Worm (Caenorhabditis elegans) whole organism, young adult: ENCODE measurements around the gene F45E1.2.
A peak's percentile ranks its signal among the peaks of the same experiment; 100 is the strongest.

Experiments used
- B0261.1 ChIP-seq: sonication (generic microtip); optimal IDR thresholded peaks from 2 replicates; lab custom pipeline; 2016; ENCODE audit warnings: mild to moderate bottlenecking, missing genetic modification characterization, moderate library complexity, missing compliant biosample characterization
- B0336.3 ChIP-seq: fragments of 200-800 bp; sonication (Bioruptor generic); IDR thresholded peaks from 2 replicates; pipeline ENCODE4 v1.3.6; 2022; ENCODE audit warnings: missing genetic modification characterization, missing compliant biosample characterization
- C17E4.6 ChIP-seq: fragments of 200-800 bp; sonication (Bioruptor generic); IDR thresholded peaks from 2 replicates; pipeline ENCODE4 v1.3.6; 2022; ENCODE audit warnings: missing genetic modification reagents, missing genetic modification characterization, missing compliant biosample characterization
- D2030.7 ChIP-seq: fragments of 200-800 bp; sonication (Bioruptor generic); IDR thresholded peaks from 2 replicates; pipeline ENCODE4 v1.3.6; 2022; ENCODE audit warnings: missing genetic modification reagents, missing genetic modification characterization, missing compliant biosample characterization
- F10E7.11 ChIP-seq: sonication (generic microtip); optimal IDR thresholded peaks from 2 replicates; lab custom pipeline; 2017; ENCODE audit warnings: mild to moderate bottlenecking, missing genetic modification characterization, moderate library complexity, missing compliant biosample characterization
- F49E8.2 ChIP-seq: sonication (generic microtip); optimal IDR thresholded peaks from 3 replicates; lab custom pipeline; 2017; ENCODE audit warnings: missing genetic modification characterization, mild to moderate bottlenecking, missing compliant biosample characterization, antibody characterized with exemption, moderate library complexity; ENCODE audit not compliant: insufficient read depth
- F57A8.1 ChIP-seq: fragments of 200-800 bp; sonication (Bioruptor generic); optimal IDR thresholded peaks from 2 replicates; lab custom pipeline; 2018; ENCODE audit warnings: mild to moderate bottlenecking, missing genetic modification characterization, moderate library complexity, missing compliant biosample characterization
- K11D2.4 ChIP-seq: fragments of 200-800 bp; sonication (Bioruptor generic); IDR thresholded peaks from 2 replicates; pipeline ENCODE4 v1.3.6; 2022; ENCODE audit warnings: missing genetic modification reagents, missing genetic modification characterization, missing compliant biosample characterization
- K12H6.12 ChIP-seq: fragments of 200-800 bp; sonication (Bioruptor generic); optimal IDR thresholded peaks from 2 replicates; lab custom pipeline; 2018; ENCODE audit warnings: mild to moderate bottlenecking, missing genetic modification characterization, missing compliant biosample characterization
- Y79H2A.3 ChIP-seq: fragments of 200-800 bp; sonication (Bioruptor generic); conservative IDR thresholded peaks from 2 replicates; pipeline ENCODE4 v1.3.6; 2022; ENCODE audit warnings: missing genetic modification reagents, missing genetic modification characterization, missing compliant biosample characterization
- Y95B8A.8 ChIP-seq: fragments of 200-800 bp; sonication (Bioruptor generic); IDR thresholded peaks from 2 replicates; pipeline ENCODE4 v1.3.6; 2022; ENCODE audit warnings: missing genetic modification reagents, missing genetic modification characterization, missing compliant biosample characterization
- akir-1 ChIP-seq: fragments of 200-800 bp; sonication (Bioruptor generic); optimal IDR thresholded peaks from 2 replicates; lab custom pipeline; 2018; ENCODE audit warnings: mild to moderate bottlenecking, missing genetic modification characterization, moderate library complexity, missing compliant biosample characterization
- ama-1 ChIP-seq, 3 experiments: fragments of 150-350 bp in 1 of 3; sonication (generic microtip) in 2 of 3; optimal IDR thresholded peaks; 2 replicates each; lab custom pipeline; 2014 to 2018; ENCODE audit warnings: missing biosample characterization in 2 of 3, missing genetic modification characterization in 2 of 3, missing genetic modification reagents in 2 of 3
- athp-1 ChIP-seq: sonication (generic microtip); optimal IDR thresholded peaks from 2 replicates; lab custom pipeline; 2017; ENCODE audit warnings: mild to moderate bottlenecking, missing genetic modification characterization, missing compliant biosample characterization
- attf-5 ChIP-seq: fragments of 200-800 bp; sonication (Bioruptor generic); optimal IDR thresholded peaks from 2 replicates; lab custom pipeline; 2018; ENCODE audit warnings: mild to moderate bottlenecking, missing genetic modification characterization, missing compliant biosample characterization
- bed-1 ChIP-seq: fragments of 200-800 bp; sonication (Bioruptor generic); IDR thresholded peaks from 2 replicates; pipeline ENCODE4 v1.3.6; 2022; ENCODE audit warnings: missing genetic modification reagents, missing genetic modification characterization, missing compliant biosample characterization
- cebp-1 ChIP-seq, 2 experiments: fragments of 200-800 bp in 1 of 2; sonication (Bioruptor generic) in 1 of 2; sonication (generic microtip) in 1 of 2; IDR thresholded peaks in 1 of 2; optimal IDR thresholded peaks in 1 of 2; 2 replicates each; pipeline versions ENCODE4 v1.3.6 to Lab custom; 2017 to 2022; ENCODE audit warnings: missing compliant biosample characterization in 2 of 2, missing genetic modification characterization in 2 of 2, mild to moderate bottlenecking in 1 of 2, missing genetic modification reagents in 1 of 2, moderate library complexity in 1 of 2
- chd-7 ChIP-seq: sonication (generic microtip); optimal IDR thresholded peaks from 2 replicates; lab custom pipeline; 2016; ENCODE audit warnings: mild to moderate bottlenecking, missing genetic modification characterization, moderate library complexity, missing compliant biosample characterization
- die-1 ChIP-seq: sonication (generic microtip); optimal IDR thresholded peaks from 2 replicates; lab custom pipeline; 2016; ENCODE audit warnings: missing genotype, mild to moderate bottlenecking, missing genetic modification characterization, missing compliant biosample characterization
- dox-1 ChIP-seq: fragments of 200-800 bp; sonication (Bioruptor generic); IDR thresholded peaks from 2 replicates; pipeline ENCODE4 v1.3.6; 2022; ENCODE audit warnings: missing genetic modification reagents, missing genetic modification characterization, missing compliant biosample characterization
- dpl-1 ChIP-seq: fragments of 150-350 bp; optimal IDR thresholded peaks from 2 replicates; lab custom pipeline; 2014; ENCODE audit warnings: missing biosample characterization, missing genetic modification reagents, missing genetic modification characterization
- ekl-4 ChIP-seq: fragments of 200-800 bp; sonication (Bioruptor generic); IDR thresholded peaks from 2 replicates; pipeline ENCODE4 v1.3.6; 2022; ENCODE audit warnings: missing genetic modification reagents, missing genetic modification characterization, missing compliant biosample characterization
- hlh-26 ChIP-seq: fragments of 200-800 bp; sonication (Bioruptor generic); conservative IDR thresholded peaks from 2 replicates; pipeline ENCODE4 v1.3.6; 2022; ENCODE audit warnings: missing genetic modification reagents, missing genetic modification characterization, missing compliant biosample characterization
- hmg-1.2 ChIP-seq: fragments of 200-800 bp; sonication (Bioruptor generic); IDR thresholded peaks from 2 replicates; pipeline ENCODE4 v1.3.6; 2022; ENCODE audit warnings: missing genetic modification reagents, missing genetic modification characterization, missing compliant biosample characterization
- hsf-1 ChIP-seq: fragments of 200-800 bp; sonication (Bioruptor generic); IDR thresholded peaks from 2 replicates; pipeline ENCODE4 v1.3.6; 2022; ENCODE audit warnings: missing genetic modification reagents, missing genetic modification characterization, missing compliant biosample characterization
- let-607 ChIP-seq, 2 experiments: fragments of 200-800 bp in 1 of 2; sonication (Bioruptor generic) in 1 of 2; sonication (generic microtip) in 1 of 2; optimal IDR thresholded peaks; 2 replicates each; lab custom pipeline; 2016 to 2018; ENCODE audit warnings: mild to moderate bottlenecking in 2 of 2, missing compliant biosample characterization in 2 of 2, missing genetic modification characterization in 2 of 2, moderate library complexity in 2 of 2, missing genotype in 1 of 2
- lin-35 ChIP-seq, 3 experiments: fragments of 150-350 bp in 2 of 3; sonication (generic microtip) in 1 of 3; optimal IDR thresholded peaks; 2 replicates each; lab custom pipeline; 2014 to 2018; ENCODE audit warnings: missing biosample characterization in 3 of 3, missing genetic modification characterization in 3 of 3, missing genetic modification reagents in 3 of 3
- lin-40 ChIP-seq: sonication (generic microtip); optimal IDR thresholded peaks from 2 replicates; lab custom pipeline; 2016; ENCODE audit warnings: missing genetic modification characterization, mild to moderate bottlenecking, missing compliant biosample characterization, missing genotype, missing genetic modification reagents
- lsl-1 ChIP-seq: fragments of 200-800 bp; sonication (Bioruptor generic); optimal IDR thresholded peaks from 2 replicates; lab custom pipeline; 2018; ENCODE audit warnings: mild to moderate bottlenecking, missing genetic modification characterization, moderate library complexity, missing compliant biosample characterization
- madf-3 ChIP-seq: fragments of 200-800 bp; sonication (Bioruptor generic); IDR thresholded peaks from 2 replicates; pipeline ENCODE4 v1.3.6; 2022; ENCODE audit warnings: missing genetic modification reagents, missing genetic modification characterization, missing compliant biosample characterization
- nfya-1 ChIP-seq: sonication (generic microtip); optimal IDR thresholded peaks from 2 replicates; lab custom pipeline; 2017; ENCODE audit warnings: antibody characterized with exemption, missing compliant biosample characterization, missing genetic modification characterization, borderline replicate concordance; ENCODE audit not compliant: insufficient read depth
- nfyb-1 ChIP-seq: fragments of 200-800 bp; sonication (Bioruptor generic); IDR thresholded peaks from 2 replicates; pipeline ENCODE4 v1.3.6; 2022; ENCODE audit warnings: missing genetic modification reagents, missing genetic modification characterization, missing compliant biosample characterization
- nhr-80 ChIP-seq: sonication (generic microtip); optimal IDR thresholded peaks from 2 replicates; lab custom pipeline; 2016; ENCODE audit warnings: missing genetic modification characterization, missing compliant biosample characterization
- pbrm-1 ChIP-seq: fragments of 200-800 bp; sonication (Bioruptor generic); IDR thresholded peaks from 2 replicates; pipeline ENCODE4 v1.3.6; 2022; ENCODE audit warnings: missing genetic modification reagents, missing genetic modification characterization, missing compliant biosample characterization
- pha-4 ChIP-seq: fragments of 150-350 bp; sonication (generic microtip); optimal IDR thresholded peaks from 2 replicates; lab custom pipeline; 2014; ENCODE audit warnings: missing biosample characterization, missing genetic modification reagents, missing genetic modification characterization
- rpc-1 ChIP-seq, 2 experiments: fragments of 150-350 bp in 1 of 2; sonication (generic microtip) in 1 of 2; optimal IDR thresholded peaks; 2 replicates each; lab custom pipeline; 2014 to 2018; ENCODE audit warnings: missing biosample characterization in 1 of 2, missing genetic modification characterization in 1 of 2, missing genetic modification reagents in 1 of 2, missing genotype in 1 of 2
- snpc-1.3 ChIP-seq: sonication (generic microtip); optimal IDR thresholded peaks from 2 replicates; lab custom pipeline; 2017; ENCODE audit warnings: missing genetic modification characterization, mild to moderate bottlenecking, missing compliant biosample characterization, antibody characterized with exemption, moderate library complexity, missing genotype, missing genetic modification reagents; ENCODE audit not compliant: insufficient read depth
- somi-1 ChIP-seq: fragments of 200-800 bp; sonication (Bioruptor generic); optimal IDR thresholded peaks from 2 replicates; lab custom pipeline; 2018; ENCODE audit warnings: mild to moderate bottlenecking, missing genetic modification characterization, missing compliant biosample characterization
- tbp1 ChIP-seq: fragments of 200-800 bp; sonication (Bioruptor generic); optimal IDR thresholded peaks from 2 replicates; lab custom pipeline; 2018; ENCODE audit warnings: mild to moderate bottlenecking, missing genetic modification characterization, missing compliant biosample characterization
- tbx-9 ChIP-seq: sonication (generic microtip); optimal IDR thresholded peaks from 2 replicates; lab custom pipeline; 2016; ENCODE audit warnings: borderline replicate concordance, missing genetic modification characterization, inconsistent platforms, missing compliant biosample characterization
- ztf-18 ChIP-seq: sonication (generic microtip); optimal IDR thresholded peaks from 2 replicates; lab custom pipeline; 2016; ENCODE audit warnings: missing genotype, mild to moderate bottlenecking, missing genetic modification characterization, missing compliant biosample characterization
- ztf-26 ChIP-seq: sonication (generic microtip); optimal IDR thresholded peaks from 2 replicates; lab custom pipeline; 2017; ENCODE audit warnings: missing genetic modification characterization, missing compliant biosample characterization
- ztf-28 ChIP-seq: fragments of 200-800 bp; sonication (Bioruptor generic); IDR thresholded peaks from 2 replicates; pipeline ENCODE4 v1.3.6; 2022; ENCODE audit warnings: missing genetic modification reagents, missing genetic modification characterization, missing compliant biosample characterization
- ztf-6 ChIP-seq: fragments of 200-800 bp; sonication (Bioruptor generic); IDR thresholded peaks from 2 replicates; pipeline ENCODE4 v1.3.6; 2022; ENCODE audit warnings: missing genetic modification reagents, missing genetic modification characterization, missing compliant biosample characterization

F45E1.2 gene

ce11 chrX:8026709-8027108 lies 23.2 kb downstream of the F45E1.2 start:
- peak; percentile 19 for TF ChIP-seq somi-1
- TF ChIP-seq nhr-80, result peak; percentile 27
- TF ChIP-seq K11D2.4 (GFP tag; lab: Robert Waterston, UW), result no peak
- peak; percentile 18; the same call in 1 of the 2 replicates for TF ChIP-seq ekl-4 (GFP tag; lab: Robert Waterston, UW)
- TF ChIP-seq cebp-1 (GFP tag; IDR thresholded peaks at IDR 0.05; lab: Robert Waterston, UW), result peak; percentile 32; the same call in 1 of the 2 replicates
- peak; percentile 50 for TF ChIP-seq cebp-1 (tag; optimal IDR thresholded peaks at IDR 0.05; lab: Kevin White, UChicago)
- no peak for TF ChIP-seq ama-1 (optimal IDR thresholded peaks at IDR 0.05; lab: Kevin White, UChicago)
- TF ChIP-seq ama-1 (GFP tag; optimal IDR thresholded peaks at IDR 0.05; lab: Kevin White, UChicago), result no peak
- peak; percentile 49; the same call in 1 of the 2 replicates for TF ChIP-seq nfyb-1 (GFP tag; lab: Robert Waterston, UW)
- no peak for TF ChIP-seq ztf-6 (GFP tag; lab: Robert Waterston, UW)
- peak; percentile 4 for TF ChIP-seq lin-40 (tag; lab: Kevin White, UChicago)
- TF ChIP-seq hlh-26 (GFP tag; lab: Robert Waterston, UW), result no peak

ce11 chrX:8027509-8027908 lies 24.0 kb downstream of the F45E1.2 start:
- TF ChIP-seq D2030.7 (GFP tag; lab: Robert Waterston, UW) (no peak), nfya-1 (tag; lab: Kevin White, UChicago) (no peak), snpc-1.3 (tag; lab: Kevin White, UChicago) (no peak), dpl-1 (no peak), B0261.1 (no peak), F49E8.2 (tag; lab: Kevin White, UChicago) (no peak), madf-3 (GFP tag; lab: Robert Waterston, UW) (no peak), ztf-6 (GFP tag; lab: Robert Waterston, UW) (no peak), rpc-1 (optimal IDR thresholded peaks at IDR 0.05; lab: Kevin White, UChicago) (no peak), rpc-1 (tag; optimal IDR thresholded peaks at IDR 0.05; lab: Kevin White, UChicago) (no peak), lin-35 (GFP tag; optimal IDR thresholded peaks at IDR 0.05; lab: Kevin White, UChicago) (no peak), ztf-28 (GFP tag; lab: Robert Waterston, UW) (no peak), F57A8.1 (no peak), hsf-1 (no peak), F10E7.11 (tag; lab: Kevin White, UChicago) (no peak), C17E4.6 (GFP tag; lab: Robert Waterston, UW) (no peak), tbx-9 (tag; lab: Kevin White, UChicago) (no peak), chd-7 (tag; lab: Kevin White, UChicago) (no peak), bed-1 (no peak), dox-1 (GFP tag; lab: Robert Waterston, UW) (no peak), pbrm-1 (GFP tag; lab: Robert Waterston, UW) (no peak)

- TF ChIP-seq akir-1 (GFP tag; lab: Kevin White, UChicago), result no peak
- TF ChIP-seq lsl-1 (GFP tag; lab: Kevin White, UChicago), result no peak
- peak; percentile 58 for TF ChIP-seq ztf-26 (tag; lab: Kevin White, UChicago)
- no peak for TF ChIP-seq Y95B8A.8
- TF ChIP-seq let-607 (tag; optimal IDR thresholded peaks at IDR 0.05; lab: Kevin White, UChicago), result no peak
- TF ChIP-seq dox-1 (GFP tag; lab: Robert Waterston, UW), result peak; percentile 57
- peak; percentile 90 for TF ChIP-seq ztf-18
- peak; percentile 4 for TF ChIP-seq pha-4 (tag; lab: Kevin White, UChicago)
- TF ChIP-seq B0336.3 (GFP tag; lab: Robert Waterston, UW), result peak; percentile 48; the same call in 1 of the 2 replicates
- peak; percentile 15 for TF ChIP-seq athp-1 (tag; lab: Kevin White, UChicago)
- TF ChIP-seq Y79H2A.3 (GFP tag; lab: Robert Waterston, UW), result no peak
- TF ChIP-seq K12H6.12 (tag; lab: Kevin White, UChicago), result peak; percentile 67
- TF ChIP-seq nhr-80, result peak; percentile 40
- peak; percentile 43 for TF ChIP-seq hmg-1.2 (GFP tag; lab: Robert Waterston, UW)
- TF ChIP-seq attf-5 (GFP tag; lab: Kevin White, UChicago), result peak; percentile 45
- TF ChIP-seq die-1, result no peak
- no peak for TF ChIP-seq ztf-6 (GFP tag; lab: Robert Waterston, UW)
- TF ChIP-seq cebp-1 (GFP tag; IDR thresholded peaks at IDR 0.05; lab: Robert Waterston, UW), result peak; percentile 38; the same call in 1 of the 2 replicates
- TF ChIP-seq cebp-1 (tag; optimal IDR thresholded peaks at IDR 0.05; lab: Kevin White, UChicago), result peak; percentile 65
- TF ChIP-seq tbp1, result peak; percentile 37
These were observed 25.5 kb downstream of the F45E1.2 start, which contains the start of gene C34D10.1 for ce11 chrX:8029080-8029479. C34D10.1 (plus strand) TSS chrX:8029479.
